Fruit fly (Drosophila melanogaster) whole organism, embryonic: Measurements from ENCODE around the gene CG42449.

Source experiments
- Asciz ChIP-seq: fragments of 200-800 bp; sonication (Bioruptor generic); optimal IDR thresholded peaks from 2 replicates; lab custom pipeline; 2017; ENCODE audit warnings: missing biosample characterization, mild to moderate bottlenecking, missing genetic modification characterization, missing genetic modification reagents
- Atf6 ChIP-seq: fragments of 200-800 bp; sonication (Bioruptor generic); IDR thresholded peaks from 2 replicates; pipeline ENCODE4 v1.3.6; 2022; ENCODE audit warnings: missing biosample characterization, missing genetic modification characterization
- Awh ChIP-seq: fragments of 200-800 bp; sonication (Bioruptor generic); IDR thresholded peaks from 2 replicates; pipeline ENCODE4, ENCODE4 v1.3.6; 2022; ENCODE audit warnings: missing biosample characterization, missing genetic modification characterization
- CG10366 ChIP-seq: fragments of 200-800 bp; sonication (Bioruptor generic); IDR thresholded peaks from 2 replicates; pipeline ENCODE4 v1.3.6; 2022; ENCODE audit warnings: missing biosample characterization, missing genetic modification characterization
- CG12744 ChIP-seq: fragments of 200-800 bp; sonication (Bioruptor generic); optimal IDR thresholded peaks from 2 replicates; lab custom pipeline; 2016; ENCODE audit warnings: missing biosample characterization, missing genetic modification characterization
- CG13296 ChIP-seq: fragments of 200-800 bp; sonication (Bioruptor generic); optimal IDR thresholded peaks from 3 replicates; lab custom pipeline; 2018; ENCODE audit warnings: missing biosample characterization, mild to moderate bottlenecking, missing genetic modification characterization
- CG13424 ChIP-seq: fragments of 200-800 bp; sonication (Bioruptor generic); optimal IDR thresholded peaks from 2 replicates; lab custom pipeline; 2019; ENCODE audit warnings: missing biosample characterization, mild to moderate bottlenecking, missing genetic modification characterization, moderate library complexity
- CG13894 ChIP-seq: fragments of 200-800 bp; sonication (Bioruptor generic); optimal IDR thresholded peaks from 3 replicates; lab custom pipeline; 2018; ENCODE audit warnings: missing biosample characterization, mild to moderate bottlenecking, missing genetic modification characterization, moderate library complexity
- CG14860 ChIP-seq: fragments of 200-800 bp; sonication (Bioruptor generic); IDR thresholded peaks from 3 replicates; pipeline ENCODE4 v1.3.6; 2022; ENCODE audit warnings: missing biosample characterization, missing genetic modification characterization; ENCODE audit not compliant: partially characterized antibody
- CG17359 ChIP-seq: fragments of 200-800 bp; sonication (Bioruptor generic); optimal IDR thresholded peaks from 3 replicates; lab custom pipeline; 2018; ENCODE audit warnings: missing biosample characterization, mild to moderate bottlenecking, missing genetic modification characterization, moderate library complexity
- CG17829 ChIP-seq: fragments of 200-800 bp; optimal IDR thresholded peaks from 2 replicates; lab custom pipeline; 2019; ENCODE audit warnings: missing biosample characterization, mild to moderate bottlenecking, missing genetic modification characterization, moderate library complexity
- CG2116 ChIP-seq: fragments of 200-800 bp; sonication (Bioruptor generic); optimal IDR thresholded peaks from 3 replicates; lab custom pipeline; 2018; ENCODE audit warnings: missing biosample characterization, mild to moderate bottlenecking, missing genetic modification characterization
- CG3281 ChIP-seq: fragments of 200-800 bp; sonication (Bioruptor generic); optimal IDR thresholded peaks from 3 replicates; lab custom pipeline; 2017; ENCODE audit warnings: missing biosample characterization, mild to moderate bottlenecking, missing genetic modification characterization
- CG3407 ChIP-seq: fragments of 200-800 bp; sonication (Bioruptor generic); optimal IDR thresholded peaks from 2 replicates; lab custom pipeline; 2018; ENCODE audit warnings: missing biosample characterization, mild to moderate bottlenecking, missing genetic modification characterization
- CG4820 ChIP-seq: fragments of 200-800 bp; sonication (Bioruptor generic); optimal IDR thresholded peaks from 3 replicates; lab custom pipeline; 2016; ENCODE audit warnings: missing biosample characterization, missing genetic modification characterization
- CG6813 ChIP-seq: fragments of 200-800 bp; sonication (Bioruptor generic); optimal IDR thresholded peaks from 2 replicates; lab custom pipeline; 2017; ENCODE audit warnings: missing biosample characterization, missing genetic modification characterization, mild to moderate bottlenecking, moderate library complexity, missing genetic modification reagents
- CG7357 ChIP-seq: fragments of 200-800 bp; sonication (Bioruptor generic); IDR thresholded peaks from 3 replicates; pipeline ENCODE4 v1.3.6; 2022; ENCODE audit warnings: missing biosample characterization, missing genetic modification characterization
- CG7839 ChIP-seq: fragments of 200-800 bp; sonication (Bioruptor generic); optimal IDR thresholded peaks from 3 replicates; lab custom pipeline; 2018; ENCODE audit warnings: missing biosample characterization, mild to moderate bottlenecking, missing genetic modification characterization, moderate library complexity
- CG8089 ChIP-seq: fragments of 200-800 bp; sonication (Bioruptor generic); optimal IDR thresholded peaks from 3 replicates; lab custom pipeline; 2016; ENCODE audit warnings: missing biosample characterization, missing genetic modification characterization
- CkIIα-i1 ChIP-seq: fragments of 200-800 bp; sonication (Bioruptor generic); IDR thresholded peaks from 2 replicates; pipeline ENCODE4 v1.3.6; 2022; ENCODE audit warnings: missing biosample characterization, missing genetic modification characterization
- Fer3 ChIP-seq: fragments of 200-800 bp; sonication (Bioruptor generic); optimal IDR thresholded peaks from 2 replicates; lab custom pipeline; 2018; ENCODE audit warnings: missing biosample characterization, mild to moderate bottlenecking, missing genetic modification characterization, moderate library complexity
- Hr51 ChIP-seq, 2 experiments: fragments of 200-800 bp; sonication (Bioruptor generic); optimal IDR thresholded peaks; 2 replicates in 1 of 2; 3 replicates in 1 of 2; lab custom pipeline; 2016 to 2018; ENCODE audit warnings: missing biosample characterization in 2 of 2, missing genetic modification characterization in 2 of 2, mild to moderate bottlenecking in 1 of 2, moderate library complexity in 1 of 2
- Hr78 ChIP-seq, 2 experiments: fragments of 200-800 bp in 1 of 2; fragments of >200 bp in 1 of 2; sonication (Bioruptor generic) in 1 of 2; optimal IDR thresholded peaks; 2 replicates each; lab custom pipeline; 2017 to 2019; ENCODE audit warnings: missing biosample characterization in 2 of 2, missing genetic modification characterization in 2 of 2, mild to moderate bottlenecking in 1 of 2, moderate library complexity in 1 of 2
- Hsf ChIP-seq: fragments of 200-800 bp; sonication (Bioruptor generic); optimal IDR thresholded peaks from 3 replicates; lab custom pipeline; 2016; ENCODE audit warnings: missing biosample characterization, missing genetic modification characterization
- Med ChIP-seq: fragments of 200-800 bp; sonication (Bioruptor generic); peaks from one replicate; lab custom pipeline; 2016; ENCODE audit warnings: missing biosample characterization, missing genetic modification characterization, mild to moderate bottlenecking, inconsistent platforms, moderate library complexity
- NC2β ChIP-seq: fragments of 200-800 bp; sonication (Bioruptor generic); optimal IDR thresholded peaks from 2 replicates; lab custom pipeline; 2016; ENCODE audit warnings: missing biosample characterization, missing genetic modification characterization
- ap ChIP-seq: fragments of 200-800 bp; sonication (Bioruptor generic); IDR thresholded peaks from 2 replicates; pipeline ENCODE4 v1.3.6; 2022; ENCODE audit warnings: missing biosample characterization, missing genetic modification characterization
- bbx ChIP-seq: fragments of 200-800 bp; sonication (Bioruptor generic); IDR thresholded peaks from 2 replicates; pipeline ENCODE4 v1.3.6; 2022; ENCODE audit warnings: missing biosample characterization, missing genetic modification characterization; ENCODE audit not compliant: partially characterized antibody
- br ChIP-seq: fragments of >200 bp; optimal IDR thresholded peaks from 2 replicates; lab custom pipeline; 2017
- cad ChIP-seq: fragments of >200 bp; optimal IDR thresholded peaks from 2 replicates; lab custom pipeline; 2017; ENCODE audit warnings: missing biosample characterization, missing genetic modification characterization
- ci ChIP-seq: fragments of 200-800 bp; sonication (Bioruptor generic); IDR thresholded peaks from 3 replicates; pipeline ENCODE4 v1.3.6; 2022; ENCODE audit warnings: missing biosample characterization, missing genetic modification characterization
- crp ChIP-seq, 2 experiments: fragments of 200-800 bp; sonication (Bioruptor generic); optimal IDR thresholded peaks; 2 replicates in 1 of 2; 3 replicates in 1 of 2; lab custom pipeline; 2017; ENCODE audit warnings: missing biosample characterization in 2 of 2, missing genetic modification characterization in 2 of 2, mild to moderate bottlenecking in 1 of 2, moderate library complexity in 1 of 2
- fd64A ChIP-seq: fragments of 200-800 bp; sonication (Bioruptor generic); optimal IDR thresholded peaks from 3 replicates; lab custom pipeline; 2018; ENCODE audit warnings: missing biosample characterization, mild to moderate bottlenecking, missing genetic modification characterization
- ftz-f1 ChIP-seq: fragments of 200-800 bp; sonication (Bioruptor generic); optimal IDR thresholded peaks from 2 replicates; lab custom pipeline; 2016; ENCODE audit warnings: missing biosample characterization, missing genetic modification characterization
- gfzf ChIP-seq: fragments of 200-800 bp; sonication (Bioruptor generic); optimal IDR thresholded peaks from 2 replicates; lab custom pipeline; 2016; ENCODE audit warnings: missing biosample characterization, mild to moderate bottlenecking, missing genetic modification characterization, moderate library complexity
- gsb ChIP-seq: fragments of 200-800 bp; sonication (Bioruptor generic); IDR thresholded peaks from 2 replicates; pipeline ENCODE4 v1.3.6; 2022; ENCODE audit warnings: missing biosample characterization, missing genetic modification characterization
- jigr1 ChIP-seq: fragments of 200-800 bp; sonication (Bioruptor generic); IDR thresholded peaks from 3 replicates; pipeline ENCODE4 v1.3.6; 2022; ENCODE audit warnings: missing biosample characterization, missing genetic modification characterization
- jumu ChIP-seq: fragments of 200-800 bp; sonication (Bioruptor generic); optimal IDR thresholded peaks from 3 replicates; lab custom pipeline; 2016; ENCODE audit warnings: missing biosample characterization, missing genetic modification characterization
- klu ChIP-seq: fragments of 200-800 bp; sonication (Bioruptor generic); IDR thresholded peaks from 2 replicates; pipeline ENCODE4 v1.3.6; 2022; ENCODE audit warnings: missing biosample characterization, missing genetic modification characterization
- mam ChIP-seq: fragments of 200-800 bp; sonication (Bioruptor generic); optimal IDR thresholded peaks from 3 replicates; lab custom pipeline; 2016; ENCODE audit warnings: missing biosample characterization, missing genetic modification characterization
- mld ChIP-seq: fragments of 200-800 bp; sonication (Bioruptor generic); IDR thresholded peaks from 3 replicates; pipeline ENCODE4 v1.3.6; 2022; ENCODE audit warnings: missing biosample characterization, missing genetic modification characterization; ENCODE audit not compliant: partially characterized antibody
- row ChIP-seq: fragments of 200-800 bp; sonication (Bioruptor generic); IDR thresholded peaks from 3 replicates; pipeline ENCODE4 v1.3.6; 2022; ENCODE audit warnings: missing biosample characterization, missing genetic modification characterization
- stc ChIP-seq: fragments of 200-800 bp; sonication (Bioruptor generic); IDR thresholded peaks from 2 replicates; pipeline ENCODE4 v1.3.6; 2022; ENCODE audit warnings: missing biosample characterization, missing genetic modification characterization
- sug ChIP-seq: fragments of 200-800 bp; optimal IDR thresholded peaks from 2 replicates; lab custom pipeline; 2019; ENCODE audit warnings: missing biosample characterization, mild to moderate bottlenecking, missing genetic modification characterization, moderate library complexity
- tll ChIP-seq, 2 experiments: fragments of 200-800 bp in 1 of 2; fragments of >200 bp in 1 of 2; sonication (Bioruptor generic) in 1 of 2; optimal IDR thresholded peaks; 2 replicates each; lab custom pipeline; 2017 to 2019; ENCODE audit warnings: missing biosample characterization in 2 of 2, missing genetic modification characterization in 2 of 2, mild to moderate bottlenecking in 1 of 2, moderate library complexity in 1 of 2
- tna ChIP-seq: fragments of 200-800 bp; sonication (Bioruptor generic); IDR thresholded peaks from 2 replicates; pipeline ENCODE4 v1.3.6; 2022; ENCODE audit warnings: missing biosample characterization, missing genetic modification characterization; ENCODE audit not compliant: partially characterized antibody
- toy ChIP-seq: fragments of 200-800 bp; sonication (Bioruptor generic); IDR thresholded peaks from 2 replicates; pipeline ENCODE4 v1.3.6; 2022; ENCODE audit warnings: missing biosample characterization, missing genetic modification characterization
- vfl ChIP-seq: fragments of 200-800 bp; sonication (Bioruptor generic); optimal IDR thresholded peaks from 2 replicates; lab custom pipeline; 2016; ENCODE audit warnings: missing biosample characterization, missing genetic modification characterization

Gene CG42449

DNA sequence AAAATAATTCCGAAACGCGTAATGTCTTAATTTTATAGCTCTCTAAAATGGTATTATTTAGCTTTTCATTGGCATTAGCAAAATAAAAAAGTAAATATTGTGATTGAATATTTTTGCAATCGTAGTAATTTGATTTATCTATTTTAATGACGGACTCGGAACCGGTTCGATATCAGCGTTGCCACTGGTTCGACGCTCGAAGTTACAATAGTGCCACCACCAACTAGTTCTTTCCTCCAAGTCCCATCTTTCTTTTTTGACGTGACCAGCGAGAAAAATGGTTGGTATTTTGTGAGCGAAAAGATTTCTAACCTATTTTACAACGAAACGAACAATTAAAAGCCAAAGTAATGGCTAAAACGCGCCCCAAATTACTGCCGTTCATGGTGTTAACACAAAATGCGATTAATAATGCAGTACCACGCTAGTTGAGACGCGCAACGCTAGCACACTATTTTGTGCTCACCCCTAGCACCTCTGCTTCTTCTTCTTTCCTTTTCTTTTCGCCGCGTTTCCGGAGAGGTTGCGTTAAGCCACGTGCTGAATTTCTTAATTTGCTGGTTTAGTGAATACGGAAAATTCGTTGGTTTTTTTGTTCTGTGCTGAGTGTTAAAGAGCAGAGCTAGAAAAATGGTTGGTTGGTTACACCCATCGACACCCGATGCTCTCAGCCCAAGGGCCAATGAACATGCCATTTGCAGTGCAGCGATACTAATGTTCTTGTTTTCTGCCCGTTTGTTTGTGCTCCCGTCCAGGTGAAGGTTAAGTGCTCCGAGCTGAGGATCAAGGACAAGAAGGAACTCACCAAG, 10.6 kb upstream of the CG42449 start, which contains the start of gene RpL35 (continued):
- TF ChIP-seq CG3281 (GFP tag; lab: Kevin White, UChicago) (peak; percentile 77), CG3407 (GFP tag; lab: Kevin White, UChicago) (no peak), Hr51 (GFP tag; optimal IDR thresholded peaks at IDR 0.05; lab: Kevin White, UChicago) (peak; percentile 10 to 35), br (lab: Kevin White, UChicago) (no peak), CG17829 (tag; lab: Kevin White, UChicago) (peak; percentile 17), CkIIα-i1 (GFP tag; lab: Robert Waterston, UW) (no peak), Fer3 (peak; percentile 45), crp (GFP tag; optimal IDR thresholded peaks at IDR 0.05; lab: Kevin White, UChicago) (no peak), stc (GFP tag; lab: Robert Waterston, UW) (no peak), toy (0 out of 2 replicates have a peak, but pooled peaks have one; percentile 28), CG8089 (peak; percentile 28), Hr78 (GFP tag; optimal IDR thresholded peaks at IDR 0.05; lab: Kevin White, UChicago) (no peak), mld (GFP tag; lab: Robert Waterston, UW) (no peak), row (GFP tag; lab: Robert Waterston, UW) (no peak; the same call in none of the 3 replicates), Asciz (GFP tag; lab: Kevin White, UChicago) (peak; percentile 54), tna (GFP tag; lab: Robert Waterston, UW) (no peak), tll (GFP tag; optimal IDR thresholded peaks at IDR 0.05; lab: Kevin White, UChicago) (no peak), CG7357 (no peak), CG10366 (GFP tag; lab: Robert Waterston, UW) (no peak), CG2116 (peak; percentile 55), sug (peak; percentile 55), NC2β (GFP tag; lab: Kevin White, UChicago) (peak; percentile 69), ci (GFP tag; lab: Robert Waterston, UW) (0 out of 3 replicates have a peak, but pooled peaks have one; percentile 50), gsb (GFP tag; lab: Robert Waterston, UW) (no peak), CG7839 (peak; percentile 49), CG13894 (tag; lab: Kevin White, UChicago) (peak; percentile 40), jigr1 (GFP tag; lab: Robert Waterston, UW) (no peak), CG4820 (GFP tag; lab: Kevin White, UChicago) (no peak), klu (GFP tag; lab: Robert Waterston, UW) (no peak), CG13424 (peak; percentile 9), Med (GFP tag; lab: Kevin White, UChicago) (peak; percentile 90), jumu (GFP tag; lab: Kevin White, UChicago) (peak; percentile 18), Atf6 (peak; percentile 50), CG6813 (GFP tag; lab: Kevin White, UChicago) (peak; percentile 45), CG12744 (GFP tag; lab: Kevin White, UChicago) (no peak), Hsf (GFP tag; lab: Kevin White, UChicago) (peak; percentile 48), ap (no peak), gfzf (peak; percentile 59), bbx (no peak; the same call in 1 of the 2 replicates), ftz-f1 (GFP tag; lab: Kevin White, UChicago) (no peak), CG13296 (GFP tag; lab: Kevin White, UChicago) (peak; percentile 71), vfl (GFP tag; lab: Kevin White, UChicago) (peak; percentile 11), Awh (GFP tag; lab: Robert Waterston, UW) (0 out of 2 replicates have a peak, but pooled peaks have one; percentile 13), CG14860 (no peak), cad (GFP tag; lab: Kevin White, UChicago) (no peak), mam (peak; percentile 32), CG17359 (peak; percentile 37), fd64A (GFP tag; lab: Kevin White, UChicago) (peak; percentile 50)
